Fruit fly (Drosophila melanogaster) whole organism, embryonic: Measurements from ENCODE around the gene CG10252.
A peak's percentile ranks its signal among the peaks of the same experiment; 100 is the strongest.

Experiments used
- Adf1 ChIP-seq: fragments of 200-800 bp; sonication (Bioruptor generic); IDR thresholded peaks from 2 replicates; pipeline ENCODE4 v1.3.6; 2022; ENCODE audit warnings: missing biosample characterization, missing genetic modification characterization
- Antp ChIP-seq: fragments of 200-800 bp; sonication (Bioruptor generic); optimal IDR thresholded peaks from 3 replicates; lab custom pipeline; 2016; ENCODE audit warnings: missing biosample characterization, missing genetic modification characterization
- Bdp1 ChIP-seq: fragments of 200-800 bp; sonication (Bioruptor generic); optimal IDR thresholded peaks from 3 replicates; lab custom pipeline; 2016; ENCODE audit warnings: missing biosample characterization, missing genetic modification characterization
- Blimp-1 ChIP-seq: fragments of 200-800 bp; sonication (Bioruptor generic); optimal IDR thresholded peaks from 3 replicates; lab custom pipeline; 2018; ENCODE audit warnings: missing biosample characterization, missing genetic modification characterization, mild to moderate bottlenecking, moderate library complexity, missing genetic modification reagents
- CG10431 ChIP-seq: fragments of 200-800 bp; sonication (Bioruptor generic); optimal IDR thresholded peaks from 3 replicates; lab custom pipeline; 2018; ENCODE audit warnings: missing biosample characterization, mild to moderate bottlenecking, missing genetic modification characterization
- CG10565 ChIP-seq: fragments of 200-800 bp; sonication (Bioruptor generic); optimal IDR thresholded peaks from 3 replicates; lab custom pipeline; 2016; ENCODE audit warnings: missing biosample characterization, mild to moderate bottlenecking, missing genetic modification characterization
- CG10654 ChIP-seq: fragments of 200-800 bp; sonication (Bioruptor generic); optimal IDR thresholded peaks from 2 replicates; lab custom pipeline; 2016; ENCODE audit warnings: missing biosample characterization, missing genetic modification characterization
- CG11398 ChIP-seq: fragments of 200-800 bp; sonication (Bioruptor generic); optimal IDR thresholded peaks from 2 replicates; lab custom pipeline; 2016; ENCODE audit warnings: missing biosample characterization, missing genetic modification characterization
- CG12219 ChIP-seq: fragments of 200-800 bp; sonication (Bioruptor generic); optimal IDR thresholded peaks from 3 replicates; lab custom pipeline; 2018; ENCODE audit warnings: missing biosample characterization, mild to moderate bottlenecking, missing genetic modification characterization
- CG12299 ChIP-seq: fragments of 200-800 bp; sonication (Bioruptor generic); optimal IDR thresholded peaks from 2 replicates; lab custom pipeline; 2018; ENCODE audit warnings: missing biosample characterization, mild to moderate bottlenecking, missing genetic modification characterization
- CG13296 ChIP-seq: fragments of 200-800 bp; sonication (Bioruptor generic); optimal IDR thresholded peaks from 3 replicates; lab custom pipeline; 2018; ENCODE audit warnings: missing biosample characterization, mild to moderate bottlenecking, missing genetic modification characterization
- CG14441 ChIP-seq: fragments of 200-800 bp; sonication (Bioruptor generic); IDR thresholded peaks from 2 replicates; pipeline ENCODE4 v1.3.6; 2022; ENCODE audit warnings: missing biosample characterization, missing genetic modification characterization
- CG15011 ChIP-seq: fragments of 200-800 bp; sonication (Bioruptor generic); optimal IDR thresholded peaks from 3 replicates; lab custom pipeline; 2018; ENCODE audit warnings: missing biosample characterization, mild to moderate bottlenecking, missing genetic modification characterization
- CG15514 ChIP-seq: fragments of 200-800 bp; sonication (Bioruptor generic); optimal IDR thresholded peaks from 3 replicates; lab custom pipeline; 2017; ENCODE audit warnings: missing biosample characterization, missing genetic modification characterization, mild to moderate bottlenecking, moderate library complexity, missing genetic modification reagents
- CG15601 ChIP-seq: fragments of 200-800 bp; sonication (Bioruptor generic); optimal IDR thresholded peaks from 3 replicates; lab custom pipeline; 2019; ENCODE audit warnings: missing biosample characterization, mild to moderate bottlenecking, missing genetic modification characterization, moderate library complexity
- CG1603 ChIP-seq: fragments of 200-800 bp; sonication (Bioruptor generic); optimal IDR thresholded peaks from 2 replicates; lab custom pipeline; 2019; ENCODE audit warnings: missing biosample characterization, mild to moderate bottlenecking, missing genetic modification characterization, moderate library complexity
- CG17359 ChIP-seq: fragments of 200-800 bp; sonication (Bioruptor generic); optimal IDR thresholded peaks from 3 replicates; lab custom pipeline; 2018; ENCODE audit warnings: missing biosample characterization, mild to moderate bottlenecking, missing genetic modification characterization, moderate library complexity
- CG32767 ChIP-seq: fragments of 200-800 bp; sonication (Bioruptor generic); IDR thresholded peaks from 2 replicates; pipeline ENCODE4 v1.3.6; 2022; ENCODE audit warnings: missing biosample characterization, missing genetic modification characterization
- CG32772 ChIP-seq: fragments of 200-800 bp; sonication (Bioruptor generic); IDR thresholded peaks from 2 replicates; pipeline ENCODE4 v1.3.6; 2022; ENCODE audit warnings: missing biosample characterization, missing genetic modification characterization
- CG3407 ChIP-seq: fragments of 200-800 bp; sonication (Bioruptor generic); optimal IDR thresholded peaks from 2 replicates; lab custom pipeline; 2018; ENCODE audit warnings: missing biosample characterization, mild to moderate bottlenecking, missing genetic modification characterization
- CG3847 ChIP-seq: fragments of 200-800 bp; sonication (Bioruptor generic); IDR thresholded peaks from 2 replicates; pipeline ENCODE4 v1.3.6; 2022; ENCODE audit warnings: missing biosample characterization, missing genetic modification characterization
- CG4820 ChIP-seq: fragments of 200-800 bp; sonication (Bioruptor generic); optimal IDR thresholded peaks from 3 replicates; lab custom pipeline; 2016; ENCODE audit warnings: missing biosample characterization, missing genetic modification characterization
- CG5245 ChIP-seq: fragments of 200-800 bp; sonication (Bioruptor generic); optimal IDR thresholded peaks from 3 replicates; lab custom pipeline; 2016; ENCODE audit warnings: missing biosample characterization, missing genetic modification characterization
- CG7987 ChIP-seq: fragments of 200-800 bp; sonication (Bioruptor generic); optimal IDR thresholded peaks from 2 replicates; lab custom pipeline; 2018; ENCODE audit warnings: missing biosample characterization, mild to moderate bottlenecking, missing genetic modification characterization, moderate library complexity
- CrebB ChIP-seq: fragments of 200-800 bp; sonication (Bioruptor generic); optimal IDR thresholded peaks from 3 replicates; lab custom pipeline; 2018; ENCODE audit warnings: missing biosample characterization, mild to moderate bottlenecking, missing genetic modification characterization
- Deaf1 ChIP-seq: fragments of 200-800 bp; optimal IDR thresholded peaks from 3 replicates; lab custom pipeline; 2019; ENCODE audit warnings: missing biosample characterization, mild to moderate bottlenecking, missing genetic modification characterization, moderate library complexity
- Dek ChIP-seq: fragments of 200-800 bp; sonication (Bioruptor generic); optimal IDR thresholded peaks from 3 replicates; lab custom pipeline; 2019; ENCODE audit warnings: missing biosample characterization, mild to moderate bottlenecking, missing genetic modification characterization, moderate library complexity
- Elba2 ChIP-seq: fragments of 200-800 bp; sonication (Bioruptor generic); optimal IDR thresholded peaks from 3 replicates; lab custom pipeline; 2016; ENCODE audit warnings: missing biosample characterization, missing genetic modification characterization
- Hey ChIP-seq: fragments of 200-800 bp; sonication (Bioruptor generic); optimal IDR thresholded peaks from 3 replicates; lab custom pipeline; 2018; ENCODE audit warnings: missing biosample characterization, mild to moderate bottlenecking, missing genetic modification characterization
- Nf-YC ChIP-seq: fragments of 200-800 bp; optimal IDR thresholded peaks from 3 replicates; lab custom pipeline; 2019; ENCODE audit warnings: missing biosample characterization, mild to moderate bottlenecking, missing genetic modification characterization, moderate library complexity
- Pdp1 ChIP-seq, 2 experiments: fragments of 200-800 bp; sonication (Bioruptor generic); optimal IDR thresholded peaks; 3 replicates each; lab custom pipeline; 2016; ENCODE audit warnings: missing biosample characterization in 2 of 2, missing genetic modification characterization in 2 of 2, mild to moderate bottlenecking in 1 of 2, moderate library complexity in 1 of 2
- Ptx1 ChIP-seq: fragments of 200-800 bp; sonication (Bioruptor generic); IDR thresholded peaks from 2 replicates; pipeline ENCODE4 v1.3.6; 2022; ENCODE audit warnings: missing biosample characterization, missing genetic modification characterization
- Ravus ChIP-seq: fragments of 200-800 bp; sonication (Bioruptor generic); IDR thresholded peaks from 2 replicates; pipeline ENCODE4 v1.3.6; 2022; ENCODE audit warnings: missing biosample characterization, missing genetic modification characterization
- Scr ChIP-seq: fragments of 200-800 bp; sonication (Bioruptor generic); IDR thresholded peaks from 2 replicates; pipeline ENCODE4 v1.3.6; 2022; ENCODE audit warnings: missing biosample characterization, missing genetic modification characterization; ENCODE audit not compliant: partially characterized antibody
- Sry-δ ChIP-seq: fragments of 200-800 bp; sonication (Bioruptor generic); optimal IDR thresholded peaks from 2 replicates; lab custom pipeline; 2016; ENCODE audit warnings: missing biosample characterization, missing genetic modification characterization
- TFAM ChIP-seq: fragments of 200-800 bp; sonication (Bioruptor generic); optimal IDR thresholded peaks from 2 replicates; lab custom pipeline; 2017; ENCODE audit warnings: missing biosample characterization, missing genetic modification characterization, inconsistent platforms
- Vsx1 ChIP-seq: fragments of 200-800 bp; sonication (Bioruptor generic); optimal IDR thresholded peaks from 2 replicates; lab custom pipeline; 2017; ENCODE audit warnings: missing biosample characterization, mild to moderate bottlenecking, missing genetic modification characterization, missing genetic modification reagents
- ash1 ChIP-seq: fragments of 200-800 bp; sonication (Bioruptor generic); optimal IDR thresholded peaks from 2 replicates; lab custom pipeline; 2018; ENCODE audit warnings: missing biosample characterization, mild to moderate bottlenecking, missing genetic modification characterization
- cas ChIP-seq: fragments of 200-800 bp; sonication (Bioruptor generic); IDR thresholded peaks from 2 replicates; pipeline ENCODE4 v1.3.6; 2022; ENCODE audit warnings: missing biosample characterization, missing genetic modification characterization
- ewg ChIP-seq: fragments of 200-800 bp; sonication (Bioruptor generic); optimal IDR thresholded peaks from 3 replicates; lab custom pipeline; 2017; ENCODE audit warnings: mild to moderate bottlenecking, missing biosample characterization, missing genetic modification reagents, missing genetic modification characterization
- hth ChIP-seq: fragments of >200 bp; optimal IDR thresholded peaks from 2 replicates; lab custom pipeline; 2017; ENCODE audit warnings: inconsistent platforms
- lmd ChIP-seq: fragments of 200-800 bp; sonication (Bioruptor generic); IDR thresholded peaks from 2 replicates; pipeline ENCODE4 v1.3.6; 2022; ENCODE audit warnings: missing biosample characterization, missing genetic modification characterization
- mirr ChIP-seq: fragments of 200-800 bp; sonication (Bioruptor generic); optimal IDR thresholded peaks from 3 replicates; lab custom pipeline; 2018; ENCODE audit warnings: missing biosample characterization, mild to moderate bottlenecking, missing genetic modification characterization
- pho ChIP-seq: fragments of 200-800 bp; sonication (Bioruptor generic); optimal IDR thresholded peaks from 2 replicates; lab custom pipeline; 2016; ENCODE audit warnings: missing biosample characterization, missing genetic modification characterization
- pnt ChIP-seq: fragments of 200-800 bp; sonication (Bioruptor generic); optimal IDR thresholded peaks from 3 replicates; lab custom pipeline; 2016; ENCODE audit warnings: missing biosample characterization, missing genetic modification characterization
- salm ChIP-seq: fragments of 200-800 bp; sonication (Bioruptor generic); optimal IDR thresholded peaks from 2 replicates; lab custom pipeline; 2018; ENCODE audit warnings: missing biosample characterization, mild to moderate bottlenecking, missing genetic modification characterization
- sd ChIP-seq: fragments of 200-800 bp; sonication (Bioruptor generic); optimal IDR thresholded peaks from 3 replicates; lab custom pipeline; 2018; ENCODE audit warnings: missing biosample characterization, mild to moderate bottlenecking, missing genetic modification characterization, moderate library complexity
- sens ChIP-seq: fragments of 200-800 bp; sonication (Bioruptor generic); peaks from one replicate; lab custom pipeline; 2016; ENCODE audit warnings: missing biosample characterization, missing genetic modification characterization
- sug ChIP-seq: fragments of 200-800 bp; optimal IDR thresholded peaks from 2 replicates; lab custom pipeline; 2019; ENCODE audit warnings: missing biosample characterization, mild to moderate bottlenecking, missing genetic modification characterization, moderate library complexity
- zen ChIP-seq: fragments of 200-800 bp; sonication (Bioruptor generic); optimal IDR thresholded peaks from 3 replicates; lab custom pipeline; 2018; ENCODE audit warnings: missing biosample characterization, mild to moderate bottlenecking, missing genetic modification characterization, moderate library complexity

CG10252 gene

DNA sequence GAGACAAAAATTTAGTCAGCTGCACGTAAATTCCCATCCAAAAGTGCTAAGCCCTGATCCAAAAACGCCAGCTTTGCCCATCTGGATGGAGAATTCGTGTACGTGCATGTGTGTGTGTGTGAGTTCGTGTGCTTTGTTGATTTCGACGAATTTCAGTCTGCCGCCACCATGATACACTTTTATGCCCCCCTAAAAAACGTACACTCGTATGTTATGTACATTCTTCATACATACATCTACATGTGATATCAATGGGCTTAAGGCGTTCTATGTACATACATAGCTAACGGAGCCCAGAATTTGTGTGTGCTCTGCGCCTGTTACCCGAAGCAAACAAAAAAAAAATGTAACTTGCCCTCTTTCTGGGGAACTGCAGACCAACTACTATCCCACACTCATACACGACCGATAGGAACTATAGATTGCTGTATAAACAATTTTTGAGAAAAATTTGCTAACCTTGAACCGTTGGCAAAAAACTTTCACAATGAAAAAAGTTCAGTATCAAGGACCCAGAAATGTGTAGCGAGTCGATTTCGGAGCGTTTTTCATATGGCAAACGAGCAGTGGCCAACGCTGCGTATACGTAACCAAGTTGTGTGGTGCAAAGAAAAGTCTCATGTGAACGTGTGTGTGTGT, 29.8 kb upstream of the CG10252 start (continued):
- TF ChIP-seq CG4820 (GFP tag; lab: Kevin White, UChicago) (no peak), Antp (no peak), sens (GFP tag; lab: Kevin White, UChicago) (peak; percentile 66), salm (tag; lab: Kevin White, UChicago) (peak; percentile 28), CG5245 (GFP tag; lab: Kevin White, UChicago) (no peak), Blimp-1 (GFP tag; lab: Kevin White, UChicago) (peak; percentile 11), CG12219 (no peak), zen (tag; lab: Kevin White, UChicago) (no peak), lmd (GFP tag; lab: Robert Waterston, UW) (no peak), CG15514 (GFP tag; lab: Kevin White, UChicago) (peak; percentile 40), pnt (no peak), CG1603 (tag; lab: Kevin White, UChicago) (no peak), Scr (GFP tag; lab: Robert Waterston, UW) (peak; percentile 21; the same call in 1 of the 2 replicates), CG11398 (no peak), sug (tag; lab: Kevin White, UChicago) (peak; percentile 81), Vsx1 (no peak), Pdp1 (GFP tag; optimal IDR thresholded peaks at IDR 0.05; lab: Kevin White, UChicago) (peak in 1 of 2 experiments; percentile 51), Bdp1 (GFP tag; lab: Kevin White, UChicago) (no peak), mirr (GFP tag; lab: Kevin White, UChicago) (peak; percentile 63), Adf1 (GFP tag; lab: Robert Waterston, UW) (peak; percentile 17; the same call in 1 of the 2 replicates), CG7987 (GFP tag; lab: Kevin White, UChicago) (peak; percentile 23), Ptx1 (no peak), Dek (peak; percentile 2), CG17359 (peak; percentile 18), CG3407 (GFP tag; lab: Kevin White, UChicago) (peak; percentile 10), CrebB (peak; percentile 32), CG14441 (GFP tag; lab: Robert Waterston, UW) (no peak), CG15601 (peak; percentile 35), CG15011 (GFP tag; lab: Kevin White, UChicago) (no peak), CG10654 (GFP tag; lab: Kevin White, UChicago) (no peak), CG10431 (GFP tag; lab: Kevin White, UChicago) (peak; percentile 52), Sry-δ (GFP tag; lab: Kevin White, UChicago) (no peak), ewg (no peak), Nf-YC (peak; percentile 14), CG32767 (GFP tag; lab: Robert Waterston, UW) (0 out of 2 replicates have a peak, but pooled peaks have one; percentile 14), Ravus (GFP tag; lab: Robert Waterston, UW) (no peak), CG12299 (tag; lab: Kevin White, UChicago) (peak; percentile 30), CG32772 (GFP tag; lab: Robert Waterston, UW) (no peak), Hey (peak; percentile 41), pho (GFP tag; lab: Kevin White, UChicago) (peak; percentile 2), ash1 (GFP tag; lab: Kevin White, UChicago) (no peak), Elba2 (GFP tag; lab: Kevin White, UChicago) (no peak), TFAM (GFP tag; lab: Kevin White, UChicago) (no peak), cas (GFP tag; lab: Robert Waterston, UW) (no peak), sd (tag; lab: Kevin White, UChicago) (peak; percentile 61), CG13296 (GFP tag; lab: Kevin White, UChicago) (peak; percentile 61), CG10565 (GFP tag; lab: Kevin White, UChicago) (no peak), hth (lab: Kevin White, UChicago) (no peak), Deaf1 (tag; lab: Kevin White, UChicago) (peak; percentile 67), CG3847 (GFP tag; lab: Robert Waterston, UW) (no peak)
